Worm (Caenorhabditis elegans) whole organism, midembryonic: ENCODE data around the gene F19B10.2.

ENCODE experiments used
- T22C8.4 ChIP-seq: fragments of 200-800 bp; sonication (Bioruptor generic); IDR thresholded peaks from 2 replicates; pipeline ENCODE4 v1.3.6; 2022; ENCODE audit warnings: missing genetic modification characterization, missing compliant biosample characterization
- flt-1 ChIP-seq: fragments of 200-800 bp; sonication (Bioruptor generic); IDR thresholded peaks from 2 replicates; pipeline ENCODE4 v1.3.6; 2022; ENCODE audit warnings: missing genetic modification characterization, missing compliant biosample characterization
- med-1 ChIP-seq: sonication (generic microtip); optimal IDR thresholded peaks from 2 replicates; lab custom pipeline; 2017; ENCODE audit warnings: missing genetic modification characterization, mild to moderate bottlenecking, missing compliant biosample characterization, antibody characterized with exemption, missing genetic modification reagents; ENCODE audit not compliant: insufficient read depth
- ztf-23 ChIP-seq: fragments of 200-800 bp; sonication (Bioruptor generic); IDR thresholded peaks from 2 replicates; pipeline ENCODE4 v1.3.6; 2022; ENCODE audit warnings: missing genetic modification reagents, missing genetic modification characterization, missing compliant biosample characterization

ce11 chrII:3699591-3699990 lies 24.3 kb downstream of the F19B10.2 start, which contains the start of gene srx-104:
- TF ChIP-seq ztf-23 (GFP tag; lab: Robert Waterston, UW) (no peak), med-1 (GFP tag; lab: Kevin White, UChicago) (no peak), flt-1 (no peak), T22C8.4 (GFP tag; lab: Robert Waterston, UW) (no peak)
